Worm (Caenorhabditis elegans) whole organism, mixed stage, embryonic: ENCODE results near the gene B0280.7.

Experiments used
- M03D4.4 ChIP-seq: sonication (generic microtip); optimal IDR thresholded peaks from 2 replicates; lab custom pipeline; 2017; ENCODE audit warnings: mild to moderate bottlenecking, missing genetic modification characterization, missing compliant biosample characterization
- bed-3 ChIP-seq: fragments of 200-800 bp; sonication (Bioruptor generic); optimal IDR thresholded peaks from 3 replicates; lab custom pipeline; 2018; ENCODE audit warnings: mild to moderate bottlenecking, missing genetic modification characterization, moderate library complexity, missing compliant biosample characterization
- blmp-1 ChIP-seq: fragments of 150-350 bp; optimal IDR thresholded peaks from 2 replicates; lab custom pipeline; 2014; ENCODE audit warnings: missing biosample characterization, missing genetic modification characterization
- ceh-39 ChIP-seq: fragments of 150-350 bp; optimal IDR thresholded peaks from 2 replicates; lab custom pipeline; 2014; ENCODE audit warnings: missing biosample characterization, missing genetic modification characterization
- ceh-43 ChIP-seq: fragments of 200-800 bp; sonication (Bioruptor generic); optimal IDR thresholded peaks from 2 replicates; lab custom pipeline; 2018; ENCODE audit warnings: mild to moderate bottlenecking, missing genetic modification characterization, moderate library complexity, missing compliant biosample characterization
- ceh-83 ChIP-seq: fragments of 200-800 bp; sonication (Bioruptor generic); optimal IDR thresholded peaks from 2 replicates; lab custom pipeline; 2018; ENCODE audit warnings: mild to moderate bottlenecking, missing genetic modification characterization, missing compliant biosample characterization
- ces-1 ChIP-seq: fragments of 150-350 bp; optimal IDR thresholded peaks from 2 replicates; lab custom pipeline; 2014; ENCODE audit warnings: missing biosample characterization, missing genetic modification reagents, missing genetic modification characterization
- cnd-1 ChIP-seq: fragments of 200-800 bp; sonication (Bioruptor generic); optimal IDR thresholded peaks from 2 replicates; lab custom pipeline; 2018; ENCODE audit warnings: mild to moderate bottlenecking, missing genetic modification characterization, missing compliant biosample characterization
- drap-1 ChIP-seq: fragments of 200-800 bp; sonication (Bioruptor generic); optimal IDR thresholded peaks from 3 replicates; lab custom pipeline; 2018; ENCODE audit warnings: mild to moderate bottlenecking, missing genetic modification characterization, missing compliant biosample characterization
- elt-1 ChIP-seq: sonication (generic microtip); optimal IDR thresholded peaks from 2 replicates; lab custom pipeline; 2017; ENCODE audit warnings: missing genetic modification characterization, mild to moderate bottlenecking, missing compliant biosample characterization, antibody characterized with exemption, moderate library complexity, borderline replicate concordance; ENCODE audit not compliant: insufficient read depth
- elt-3 ChIP-seq: fragments of 150-350 bp; optimal IDR thresholded peaks from 2 replicates; lab custom pipeline; 2014; ENCODE audit warnings: missing biosample characterization, missing genetic modification characterization
- flh-1 ChIP-seq: fragments of 200-800 bp; sonication (Bioruptor generic); optimal IDR thresholded peaks from 2 replicates; lab custom pipeline; 2018; ENCODE audit warnings: mild to moderate bottlenecking, missing genetic modification characterization, moderate library complexity, missing compliant biosample characterization
- ham-2 ChIP-seq: fragments of 200-800 bp; sonication (Bioruptor generic); optimal IDR thresholded peaks from 2 replicates; lab custom pipeline; 2018; ENCODE audit warnings: mild to moderate bottlenecking, missing genetic modification characterization, missing compliant biosample characterization
- hlh-1 ChIP-seq: fragments of 150-350 bp; optimal IDR thresholded peaks from 2 replicates; lab custom pipeline; 2014; ENCODE audit warnings: missing biosample characterization, missing genetic modification reagents, missing genetic modification characterization
- lin-13 ChIP-seq: fragments of 150-350 bp; optimal IDR thresholded peaks from 2 replicates; lab custom pipeline; 2014; ENCODE audit warnings: missing biosample characterization, missing genetic modification characterization
- lin-32 ChIP-seq: fragments of 200-800 bp; sonication (Bioruptor generic); optimal IDR thresholded peaks from 2 replicates; lab custom pipeline; 2018; ENCODE audit warnings: mild to moderate bottlenecking, missing genetic modification characterization, missing compliant biosample characterization
- lsy-2 ChIP-seq: fragments of 150-350 bp; optimal IDR thresholded peaks from 2 replicates; lab custom pipeline; 2014; ENCODE audit warnings: missing biosample characterization, missing genetic modification characterization
- mab-5 ChIP-seq: fragments of 150-350 bp; optimal IDR thresholded peaks from 2 replicates; lab custom pipeline; 2014; ENCODE audit warnings: missing biosample characterization, missing genetic modification characterization
- mep-1 ChIP-seq: fragments of 150-350 bp; optimal IDR thresholded peaks from 2 replicates; lab custom pipeline; 2017; ENCODE audit warnings: missing biosample characterization, missing genetic modification reagents, missing genetic modification characterization, inconsistent platforms
- mls-2 ChIP-seq: sonication (generic microtip); optimal IDR thresholded peaks from 2 replicates; lab custom pipeline; 2016; ENCODE audit warnings: mild to moderate bottlenecking, missing genetic modification characterization, moderate library complexity, missing compliant biosample characterization
- nhr-12 ChIP-seq: fragments of 150-350 bp; optimal IDR thresholded peaks from 2 replicates; lab custom pipeline; 2014; ENCODE audit warnings: missing biosample characterization, missing genetic modification characterization
- nhr-2 ChIP-seq: fragments of 150-350 bp; optimal IDR thresholded peaks from 2 replicates; lab custom pipeline; 2014; ENCODE audit warnings: missing biosample characterization, missing genetic modification characterization
- nhr-237 ChIP-seq: fragments of 150-350 bp; optimal IDR thresholded peaks from 2 replicates; lab custom pipeline; 2014; ENCODE audit warnings: missing biosample characterization, missing genetic modification characterization
- nhr-28 ChIP-seq: fragments of 150-350 bp; optimal IDR thresholded peaks from 2 replicates; lab custom pipeline; 2014; ENCODE audit warnings: missing biosample characterization, missing genetic modification characterization
- nhr-76 ChIP-seq: sonication (generic microtip); optimal IDR thresholded peaks from 2 replicates; lab custom pipeline; 2017; ENCODE audit warnings: missing biosample characterization, missing genetic modification characterization
- pha-4 ChIP-seq: fragments of 150-350 bp; optimal IDR thresholded peaks from 2 replicates; lab custom pipeline; 2018; ENCODE audit warnings: missing biosample characterization, missing genetic modification reagents, missing genetic modification characterization
- sem-2 ChIP-seq: fragments of 200-800 bp; sonication (Bioruptor generic); optimal IDR thresholded peaks from 2 replicates; lab custom pipeline; 2018; ENCODE audit warnings: mild to moderate bottlenecking, missing genetic modification characterization, missing compliant biosample characterization
- snpc-4 ChIP-seq: fragments of 150-350 bp; optimal IDR thresholded peaks from 2 replicates; lab custom pipeline; 2014; ENCODE audit warnings: missing biosample characterization, missing genetic modification characterization
- sptf-1 ChIP-seq: sonication (generic microtip); optimal IDR thresholded peaks from 2 replicates; lab custom pipeline; 2017; ENCODE audit warnings: mild to moderate bottlenecking, missing genetic modification characterization, moderate library complexity, missing compliant biosample characterization
- tbx-8 ChIP-seq: fragments of 200-800 bp; sonication (Bioruptor generic); optimal IDR thresholded peaks from 2 replicates; lab custom pipeline; 2018; ENCODE audit warnings: mild to moderate bottlenecking, missing genetic modification characterization, moderate library complexity, missing compliant biosample characterization
- unc-120 ChIP-seq: sonication (generic microtip); optimal IDR thresholded peaks from 2 replicates; lab custom pipeline; 2017; ENCODE audit warnings: missing genetic modification characterization, missing compliant biosample characterization; ENCODE audit not compliant: poor library complexity, severe bottlenecking
- unc-39 ChIP-seq: fragments of 150-350 bp; optimal IDR thresholded peaks from 2 replicates; lab custom pipeline; 2014; ENCODE audit warnings: missing biosample characterization, missing genetic modification characterization
- unc-62 ChIP-seq: fragments of 150-350 bp; optimal IDR thresholded peaks from 2 replicates; lab custom pipeline; 2014; ENCODE audit warnings: missing biosample characterization, missing genetic modification reagents, missing genetic modification characterization
- zip-8 ChIP-seq: fragments of 150-350 bp; optimal IDR thresholded peaks from 2 replicates; lab custom pipeline; 2014; ENCODE audit warnings: missing biosample characterization, missing genetic modification characterization
- ztf-11 ChIP-seq: fragments of 150-350 bp; optimal IDR thresholded peaks from 2 replicates; lab custom pipeline; 2014; ENCODE audit warnings: missing biosample characterization, missing genetic modification characterization

Gene B0280.7

ce11 chrIII:7155631-7156030, 43.9 kb upstream of the B0280.7 start:
- TF ChIP-seq sem-2 (GFP tag; lab: Kevin White, UChicago) (no peak), blmp-1 (tag; lab: Kevin White, UChicago) (no peak), sptf-1 (tag; lab: Kevin White, UChicago) (peak; percentile 76), ham-2 (GFP tag; lab: Kevin White, UChicago) (peak; percentile 71), nhr-28 (tag; lab: Kevin White, UChicago) (no peak), mab-5 (no peak), ztf-11 (peak; percentile 65), lin-32 (GFP tag; lab: Kevin White, UChicago) (no peak), nhr-237 (tag; lab: Kevin White, UChicago) (peak; percentile 86), lsy-2 (tag; lab: Kevin White, UChicago) (peak; percentile 72), nhr-12 (tag; lab: Kevin White, UChicago) (no peak), mep-1 (peak; percentile 77), bed-3 (peak; percentile 20), nhr-76 (tag; lab: Kevin White, UChicago) (no peak), mls-2 (peak; percentile 84), nhr-2 (peak; percentile 52), flh-1 (GFP tag; lab: Kevin White, UChicago) (no peak), ceh-43 (GFP tag; lab: Kevin White, UChicago) (no peak), cnd-1 (tag; lab: Kevin White, UChicago) (no peak), hlh-1 (peak; percentile 78), snpc-4 (no peak), lin-13 (tag; lab: Kevin White, UChicago) (no peak), unc-62 (GFP tag; lab: Kevin White, UChicago) (peak; percentile 75), ceh-83 (GFP tag; lab: Kevin White, UChicago) (no peak), M03D4.4 (tag; lab: Kevin White, UChicago) (peak; percentile 13), zip-8 (tag; lab: Kevin White, UChicago) (no peak), unc-120 (peak; percentile 95), ceh-39 (tag; lab: Kevin White, UChicago) (peak; percentile 70), pha-4 (tag; lab: Kevin White, UChicago) (peak; percentile 73), elt-1 (tag; lab: Kevin White, UChicago) (no peak), elt-3 (tag; lab: Kevin White, UChicago) (no peak), drap-1 (peak; percentile 47), ces-1 (peak; percentile 80), tbx-8 (GFP tag; lab: Kevin White, UChicago) (peak; percentile 1), unc-39 (no peak)

DNA sequence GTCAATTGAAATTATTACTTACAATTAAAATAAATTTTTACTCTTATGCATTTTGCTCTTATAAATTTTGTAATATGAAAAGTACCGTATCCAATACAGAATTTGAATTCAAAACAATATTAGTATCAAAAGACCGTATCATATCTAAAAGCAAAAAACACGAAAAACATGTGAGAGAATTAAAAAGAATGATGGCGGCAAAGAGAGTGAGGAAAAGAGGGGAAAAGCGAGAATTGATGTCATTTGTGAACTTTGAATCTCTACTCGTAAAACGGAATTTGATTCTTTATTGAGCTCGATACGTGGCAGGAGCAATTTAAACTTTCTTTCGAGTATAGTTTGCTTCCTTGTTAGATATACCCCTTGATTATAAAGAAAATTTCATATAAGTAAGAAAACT, 42.8 kb upstream of the B0280.7 start:
- TF ChIP-seq zip-8 (tag; lab: Kevin White, UChicago) = no peak
- peak; percentile 13 for TF ChIP-seq ces-1

DNA sequence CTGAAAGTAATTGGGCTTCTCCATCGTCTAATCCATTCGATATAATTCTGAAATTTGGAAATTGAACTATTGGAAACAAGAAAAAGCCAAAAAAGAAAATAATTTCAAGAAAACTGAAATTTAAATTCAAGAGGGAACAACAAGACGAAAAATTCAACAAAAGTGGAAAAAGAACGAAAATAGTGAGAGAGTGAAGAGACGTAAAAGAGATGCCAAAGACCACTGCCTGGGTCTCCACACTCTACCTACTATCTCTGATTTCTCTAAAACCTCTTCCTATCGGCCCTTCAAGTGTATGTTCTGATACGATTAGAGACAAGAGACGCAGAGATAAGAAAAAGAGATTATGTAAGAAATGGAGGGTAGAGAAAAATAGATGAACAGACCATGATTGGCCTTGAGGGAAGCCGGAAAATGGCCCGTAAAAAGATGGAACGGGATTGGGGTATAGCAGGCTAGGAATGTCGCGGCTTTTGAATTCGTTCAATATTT, 42.1 kb upstream of the B0280.7 start, which contains the start of gene ogt-1:
TSS of gene ogt-1 (minus strand) at position 51 of the 492 bp plus-strand sequence.
- TF ChIP-seq drap-1 (no peak), unc-39 (no peak), zip-8 (tag; lab: Kevin White, UChicago) (no peak), lsy-2 (tag; lab: Kevin White, UChicago) (peak; percentile 79), elt-1 (tag; lab: Kevin White, UChicago) (no peak), elt-3 (tag; lab: Kevin White, UChicago) (peak; percentile 68), nhr-76 (tag; lab: Kevin White, UChicago) (no peak), ceh-83 (GFP tag; lab: Kevin White, UChicago) (no peak), ces-1 (peak; percentile 99), mab-5 (no peak), ham-2 (GFP tag; lab: Kevin White, UChicago) (peak; percentile 80), pha-4 (tag; lab: Kevin White, UChicago) (peak; percentile 57), M03D4.4 (tag; lab: Kevin White, UChicago) (no peak), cnd-1 (tag; lab: Kevin White, UChicago) (no peak), sptf-1 (tag; lab: Kevin White, UChicago) (peak; percentile 9), lin-13 (tag; lab: Kevin White, UChicago) (no peak), nhr-2 (peak; percentile 31), ceh-43 (GFP tag; lab: Kevin White, UChicago) (no peak), unc-62 (GFP tag; lab: Kevin White, UChicago) (peak; percentile 76), ceh-39 (tag; lab: Kevin White, UChicago) (peak; percentile 42), nhr-237 (tag; lab: Kevin White, UChicago) (peak; percentile 87), ztf-11 (no peak), unc-120 (peak; percentile 69), tbx-8 (GFP tag; lab: Kevin White, UChicago) (no peak), mls-2 (no peak), mep-1 (no peak), blmp-1 (tag; lab: Kevin White, UChicago) (no peak), snpc-4 (no peak), lin-32 (GFP tag; lab: Kevin White, UChicago) (no peak), bed-3 (no peak), hlh-1 (peak; percentile 42), nhr-28 (tag; lab: Kevin White, UChicago) (no peak), sem-2 (GFP tag; lab: Kevin White, UChicago) (no peak), nhr-12 (tag; lab: Kevin White, UChicago) (no peak), flh-1 (GFP tag; lab: Kevin White, UChicago) (no peak)
